Worm (Caenorhabditis elegans) whole organism, young adult: ENCODE measurements around the gene unc-32.

ENCODE experiments used
- B0035.1 ChIP-seq: sonication (generic microtip); optimal IDR thresholded peaks from 2 replicates; lab custom pipeline; 2016; ENCODE audit warnings: missing genetic modification characterization, mild to moderate bottlenecking, missing compliant biosample characterization, missing genotype, missing genetic modification reagents
- B0261.1 ChIP-seq: sonication (generic microtip); optimal IDR thresholded peaks from 2 replicates; lab custom pipeline; 2016; ENCODE audit warnings: mild to moderate bottlenecking, missing genetic modification characterization, moderate library complexity, missing compliant biosample characterization
- B0336.3 ChIP-seq: fragments of 200-800 bp; sonication (Bioruptor generic); IDR thresholded peaks from 2 replicates; pipeline ENCODE4 v1.3.6; 2022; ENCODE audit warnings: missing genetic modification characterization, missing compliant biosample characterization
- F10E7.11 ChIP-seq: sonication (generic microtip); optimal IDR thresholded peaks from 2 replicates; lab custom pipeline; 2017; ENCODE audit warnings: mild to moderate bottlenecking, missing genetic modification characterization, moderate library complexity, missing compliant biosample characterization
- F22D6.2 ChIP-seq: sonication (generic microtip); optimal IDR thresholded peaks from 2 replicates; lab custom pipeline; 2016; ENCODE audit warnings: mild to moderate bottlenecking, missing genetic modification characterization, missing compliant biosample characterization
- F33H1.4 ChIP-seq: fragments of 200-800 bp; sonication (Bioruptor generic); IDR thresholded peaks from 2 replicates; pipeline ENCODE4 v1.3.6; 2022; ENCODE audit warnings: missing genetic modification reagents, missing genetic modification characterization, missing compliant biosample characterization
- F39B2.1 ChIP-seq: fragments of 200-800 bp; sonication (Bioruptor generic); IDR thresholded peaks from 2 replicates; pipeline ENCODE4 v1.3.6; 2022; ENCODE audit warnings: missing genetic modification reagents, missing genetic modification characterization, missing compliant biosample characterization
- Y56A3A.18 ChIP-seq: fragments of 200-800 bp; sonication (Bioruptor generic); IDR thresholded peaks from 2 replicates; pipeline ENCODE4 v1.3.6; 2022; ENCODE audit warnings: missing genetic modification reagents, missing genetic modification characterization, missing compliant biosample characterization
- Y67H2A.10 ChIP-seq: fragments of 200-800 bp; sonication (Bioruptor generic); conservative IDR thresholded peaks from 2 replicates; pipeline ENCODE4 v1.3.6; 2022; ENCODE audit warnings: missing genetic modification reagents, missing genetic modification characterization, missing compliant biosample characterization
- Y79H2A.3 ChIP-seq: fragments of 200-800 bp; sonication (Bioruptor generic); conservative IDR thresholded peaks from 2 replicates; pipeline ENCODE4 v1.3.6; 2022; ENCODE audit warnings: missing genetic modification reagents, missing genetic modification characterization, missing compliant biosample characterization
- Y95B8A.8 ChIP-seq: fragments of 200-800 bp; sonication (Bioruptor generic); IDR thresholded peaks from 2 replicates; pipeline ENCODE4 v1.3.6; 2022; ENCODE audit warnings: missing genetic modification reagents, missing genetic modification characterization, missing compliant biosample characterization
- ama-1 ChIP-seq, 3 experiments: fragments of 150-350 bp in 1 of 3; sonication (generic microtip) in 2 of 3; optimal IDR thresholded peaks; 2 replicates each; lab custom pipeline; 2014 to 2018; ENCODE audit warnings: missing biosample characterization in 2 of 3, missing genetic modification characterization in 2 of 3, missing genetic modification reagents in 2 of 3
- aptf-2 ChIP-seq: fragments of 200-800 bp; sonication (Bioruptor generic); conservative IDR thresholded peaks from 2 replicates; pipeline ENCODE4 v1.3.6; 2022; ENCODE audit warnings: missing genetic modification reagents, missing genetic modification characterization, missing compliant biosample characterization
- aptf-3 ChIP-seq: fragments of 200-800 bp; sonication (Bioruptor generic); IDR thresholded peaks from 2 replicates; pipeline ENCODE4 v1.3.6; 2022; ENCODE audit warnings: missing genetic modification characterization, missing compliant biosample characterization
- atf-7 ChIP-seq: sonication (generic microtip); optimal IDR thresholded peaks from 2 replicates; lab custom pipeline; 2017; ENCODE audit warnings: mild to moderate bottlenecking, missing genetic modification characterization, missing compliant biosample characterization
- athp-1 ChIP-seq: sonication (generic microtip); optimal IDR thresholded peaks from 2 replicates; lab custom pipeline; 2017; ENCODE audit warnings: mild to moderate bottlenecking, missing genetic modification characterization, missing compliant biosample characterization
- attf-3 ChIP-seq: fragments of 200-800 bp; sonication (Bioruptor generic); conservative IDR thresholded peaks from 2 replicates; pipeline ENCODE4 v1.3.6; 2022; ENCODE audit warnings: missing genetic modification reagents, missing genetic modification characterization, missing compliant biosample characterization
- bed-1 ChIP-seq: fragments of 200-800 bp; sonication (Bioruptor generic); IDR thresholded peaks from 2 replicates; pipeline ENCODE4 v1.3.6; 2022; ENCODE audit warnings: missing genetic modification reagents, missing genetic modification characterization, missing compliant biosample characterization
- ccch-3 ChIP-seq: fragments of 200-800 bp; sonication (Bioruptor generic); optimal IDR thresholded peaks from 2 replicates; lab custom pipeline; 2018; ENCODE audit warnings: mild to moderate bottlenecking, missing genetic modification characterization, missing compliant biosample characterization
- ceh-100 ChIP-seq: fragments of 200-800 bp; sonication (Bioruptor generic); IDR thresholded peaks from 2 replicates; pipeline ENCODE4 v1.3.6; 2022; ENCODE audit warnings: missing genetic modification reagents, missing genetic modification characterization, missing compliant biosample characterization
- ceh-40 ChIP-seq: fragments of 200-800 bp; sonication (Bioruptor generic); IDR thresholded peaks from 2 replicates; pipeline ENCODE4 v1.3.6; 2022; ENCODE audit warnings: missing genetic modification characterization, missing compliant biosample characterization
- die-1 ChIP-seq: sonication (generic microtip); optimal IDR thresholded peaks from 2 replicates; lab custom pipeline; 2016; ENCODE audit warnings: missing genotype, mild to moderate bottlenecking, missing genetic modification characterization, missing compliant biosample characterization
- dpff-1 ChIP-seq: sonication (generic microtip); optimal IDR thresholded peaks from 2 replicates; lab custom pipeline; 2017; ENCODE audit warnings: mild to moderate bottlenecking, missing genetic modification characterization, missing compliant biosample characterization
- dpl-1 ChIP-seq: fragments of 150-350 bp; optimal IDR thresholded peaks from 2 replicates; lab custom pipeline; 2014; ENCODE audit warnings: missing biosample characterization, missing genetic modification reagents, missing genetic modification characterization
- him-1 ChIP-seq: sonication (generic microtip); optimal IDR thresholded peaks from 2 replicates; lab custom pipeline; 2016; ENCODE audit warnings: missing genotype, missing genetic modification reagents, missing genetic modification characterization, missing compliant biosample characterization
- hlh-12 ChIP-seq: sonication (generic microtip); optimal IDR thresholded peaks from 2 replicates; lab custom pipeline; 2016; ENCODE audit warnings: missing genetic modification characterization, missing compliant biosample characterization
- hlh-26 ChIP-seq: fragments of 200-800 bp; sonication (Bioruptor generic); conservative IDR thresholded peaks from 2 replicates; pipeline ENCODE4 v1.3.6; 2022; ENCODE audit warnings: missing genetic modification reagents, missing genetic modification characterization, missing compliant biosample characterization
- let-526 ChIP-seq: fragments of 200-800 bp; sonication (Bioruptor generic); IDR thresholded peaks from 2 replicates; pipeline ENCODE4 v1.3.6; 2022; ENCODE audit warnings: missing genetic modification reagents, missing genetic modification characterization, missing compliant biosample characterization
- let-607 ChIP-seq, 2 experiments: fragments of 200-800 bp in 1 of 2; sonication (Bioruptor generic) in 1 of 2; sonication (generic microtip) in 1 of 2; optimal IDR thresholded peaks; 2 replicates each; lab custom pipeline; 2016 to 2018; ENCODE audit warnings: mild to moderate bottlenecking in 2 of 2, missing compliant biosample characterization in 2 of 2, missing genetic modification characterization in 2 of 2, moderate library complexity in 2 of 2, missing genotype in 1 of 2
- lin-35 ChIP-seq, 3 experiments: fragments of 150-350 bp in 2 of 3; sonication (generic microtip) in 1 of 3; optimal IDR thresholded peaks; 2 replicates each; lab custom pipeline; 2014 to 2018; ENCODE audit warnings: missing biosample characterization in 3 of 3, missing genetic modification characterization in 3 of 3, missing genetic modification reagents in 3 of 3
- lir-1 ChIP-seq: fragments of 200-800 bp; sonication (Bioruptor generic); conservative IDR thresholded peaks from 2 replicates; pipeline ENCODE4 v1.3.6; 2022; ENCODE audit warnings: missing genetic modification reagents, missing genetic modification characterization, missing compliant biosample characterization
- lsl-1 ChIP-seq: fragments of 200-800 bp; sonication (Bioruptor generic); optimal IDR thresholded peaks from 2 replicates; lab custom pipeline; 2018; ENCODE audit warnings: mild to moderate bottlenecking, missing genetic modification characterization, moderate library complexity, missing compliant biosample characterization
- lsy-27 ChIP-seq: sonication (generic microtip); optimal IDR thresholded peaks from 2 replicates; lab custom pipeline; 2017; ENCODE audit warnings: missing genetic modification characterization, mild to moderate bottlenecking, missing compliant biosample characterization, antibody characterized with exemption, missing genotype, borderline replicate concordance; ENCODE audit not compliant: insufficient read depth
- madf-3 ChIP-seq: fragments of 200-800 bp; sonication (Bioruptor generic); IDR thresholded peaks from 2 replicates; pipeline ENCODE4 v1.3.6; 2022; ENCODE audit warnings: missing genetic modification reagents, missing genetic modification characterization, missing compliant biosample characterization
- mxl-1 ChIP-seq: sonication (generic microtip); optimal IDR thresholded peaks from 2 replicates; lab custom pipeline; 2016; ENCODE audit warnings: missing genetic modification characterization, missing compliant biosample characterization
- nfyb-1 ChIP-seq: fragments of 200-800 bp; sonication (Bioruptor generic); IDR thresholded peaks from 2 replicates; pipeline ENCODE4 v1.3.6; 2022; ENCODE audit warnings: missing genetic modification reagents, missing genetic modification characterization, missing compliant biosample characterization
- nhr-179 ChIP-seq: sonication (generic microtip); optimal IDR thresholded peaks from 2 replicates; lab custom pipeline; 2016; ENCODE audit warnings: mild to moderate bottlenecking, missing genetic modification characterization, missing compliant biosample characterization
- nhr-27 ChIP-seq: fragments of 200-800 bp; sonication (Bioruptor generic); optimal IDR thresholded peaks from 2 replicates; lab custom pipeline; 2018; ENCODE audit warnings: mild to moderate bottlenecking, missing genetic modification characterization, moderate library complexity, missing compliant biosample characterization
- nhr-80 ChIP-seq: sonication (generic microtip); optimal IDR thresholded peaks from 2 replicates; lab custom pipeline; 2016; ENCODE audit warnings: missing genetic modification characterization, missing compliant biosample characterization
- nhr-90 ChIP-seq: sonication (generic microtip); optimal IDR thresholded peaks from 2 replicates; lab custom pipeline; 2016; ENCODE audit warnings: missing genotype, mild to moderate bottlenecking, missing genetic modification characterization, missing compliant biosample characterization
- pbrm-1 ChIP-seq: fragments of 200-800 bp; sonication (Bioruptor generic); IDR thresholded peaks from 2 replicates; pipeline ENCODE4 v1.3.6; 2022; ENCODE audit warnings: missing genetic modification reagents, missing genetic modification characterization, missing compliant biosample characterization
- rpc-1 ChIP-seq, 2 experiments: fragments of 150-350 bp in 1 of 2; sonication (generic microtip) in 1 of 2; optimal IDR thresholded peaks; 2 replicates each; lab custom pipeline; 2014 to 2018; ENCODE audit warnings: missing biosample characterization in 1 of 2, missing genetic modification characterization in 1 of 2, missing genetic modification reagents in 1 of 2, missing genotype in 1 of 2
- snpc-1.1 ChIP-seq: sonication (generic microtip); optimal IDR thresholded peaks from 2 replicates; lab custom pipeline; 2017; ENCODE audit warnings: missing genetic modification characterization, mild to moderate bottlenecking, missing compliant biosample characterization, antibody characterized with exemption, moderate library complexity, missing genotype, missing genetic modification reagents; ENCODE audit not compliant: insufficient read depth
- somi-1 ChIP-seq: fragments of 200-800 bp; sonication (Bioruptor generic); optimal IDR thresholded peaks from 2 replicates; lab custom pipeline; 2018; ENCODE audit warnings: mild to moderate bottlenecking, missing genetic modification characterization, missing compliant biosample characterization
- tlf-1 ChIP-seq: fragments of 200-800 bp; sonication (Bioruptor generic); optimal IDR thresholded peaks from 2 replicates; lab custom pipeline; 2018; ENCODE audit warnings: mild to moderate bottlenecking, missing genetic modification characterization, missing compliant biosample characterization
- xnd-1 ChIP-seq: sonication (generic microtip); optimal IDR thresholded peaks from 2 replicates; lab custom pipeline; 2016; ENCODE audit warnings: missing genotype, missing genetic modification reagents, missing genetic modification characterization, missing compliant biosample characterization
- ztf-26 ChIP-seq: sonication (generic microtip); optimal IDR thresholded peaks from 2 replicates; lab custom pipeline; 2017; ENCODE audit warnings: missing genetic modification characterization, missing compliant biosample characterization

Gene unc-32

ce11 chrIII:8937571-8937970 lies 32.2 kb downstream of the unc-32 start (continued):
- TF ChIP-seq attf-3 (GFP tag; lab: Robert Waterston, UW) (no peak), somi-1 (GFP tag; lab: Kevin White, UChicago) (peak; percentile 54), rpc-1 (optimal IDR thresholded peaks at IDR 0.05; lab: Kevin White, UChicago) (peak; percentile 86), rpc-1 (tag; optimal IDR thresholded peaks at IDR 0.05; lab: Kevin White, UChicago) (peak; percentile 93), mxl-1 (tag; lab: Kevin White, UChicago) (peak; percentile 67), Y56A3A.18 (GFP tag; lab: Robert Waterston, UW) (0 out of 2 replicates have a peak, but pooled peaks have one; percentile 43), Y79H2A.3 (0 out of 2 replicates have a peak, but pooled peaks have one; percentile 55), F10E7.11 (tag; lab: Kevin White, UChicago) (peak; percentile 24), nfyb-1 (no peak), tlf-1 (GFP tag; lab: Kevin White, UChicago) (peak; percentile 35), Y95B8A.8 (GFP tag; lab: Robert Waterston, UW) (0 out of 2 replicates have a peak, but pooled peaks have one; percentile 55), aptf-2 (GFP tag; lab: Robert Waterston, UW) (0 out of 2 replicates have a peak, but pooled peaks have one; percentile 32), lsl-1 (GFP tag; lab: Kevin White, UChicago) (peak; percentile 60), B0035.1 (tag; lab: Kevin White, UChicago) (peak; percentile 34), ceh-40 (GFP tag; lab: Robert Waterston, UW) (no peak), B0336.3 (GFP tag; lab: Robert Waterston, UW) (no peak), die-1 (tag; lab: Kevin White, UChicago) (peak; percentile 92), atf-7 (no peak), ama-1 (optimal IDR thresholded peaks at IDR 0.05; lab: Kevin White, UChicago) (no peak), ama-1 (GFP tag; optimal IDR thresholded peaks at IDR 0.05; lab: Kevin White, UChicago) (peak; percentile 58 to 64), let-607 (tag; optimal IDR thresholded peaks at IDR 0.05; lab: Kevin White, UChicago) (peak; percentile 45 to 65), dpl-1 (no peak), nhr-90 (tag; lab: Kevin White, UChicago) (peak; percentile 89), F33H1.4 (peak; percentile 61; the same call in 1 of the 2 replicates), madf-3 (GFP tag; lab: Robert Waterston, UW) (0 out of 2 replicates have a peak, but pooled peaks have one; percentile 14), nhr-80 (no peak), lir-1 (0 out of 2 replicates have a peak, but pooled peaks have one; percentile 58), athp-1 (tag; lab: Kevin White, UChicago) (peak; percentile 78), Y67H2A.10 (GFP tag; lab: Robert Waterston, UW) (no peak), F39B2.1 (GFP tag; lab: Robert Waterston, UW) (no peak), hlh-26 (GFP tag; lab: Robert Waterston, UW) (no peak), xnd-1 (tag; lab: Kevin White, UChicago) (no peak), nhr-179 (peak; percentile 33), hlh-12 (tag; lab: Kevin White, UChicago) (no peak), ztf-26 (tag; lab: Kevin White, UChicago) (no peak), lsy-27 (tag; lab: Kevin White, UChicago) (no peak), pbrm-1 (GFP tag; lab: Robert Waterston, UW) (peak; percentile 76; the same call in 1 of the 2 replicates), let-526 (GFP tag; lab: Robert Waterston, UW) (peak; percentile 68; the same call in 1 of the 2 replicates), snpc-1.1 (tag; lab: Kevin White, UChicago) (peak; percentile 35), B0261.1 (peak; percentile 83), dpff-1 (no peak), bed-1 (GFP tag; lab: Robert Waterston, UW) (0 out of 2 replicates have a peak, but pooled peaks have one; percentile 73), lin-35 (GFP tag; optimal IDR thresholded peaks at IDR 0.05; lab: Kevin White, UChicago) (peak in 1 of 3 experiments; percentile 61), ccch-3 (GFP tag; lab: Kevin White, UChicago) (no peak), ceh-100 (GFP tag; lab: Robert Waterston, UW) (peak; percentile 65), nhr-27 (tag; lab: Kevin White, UChicago) (peak; percentile 27), F22D6.2 (tag; lab: Kevin White, UChicago) (peak; percentile 36), him-1 (tag; lab: Kevin White, UChicago) (peak; percentile 97), aptf-3 (no peak)
